Fruit fly (Drosophila melanogaster): ENCODE data around the gene CG43348.

The CG43348 gene

dm6 chr2L:1185642-1186497 lies 13.3 kb upstream of the CG43348 start, which contains the start of gene CG5001 (continued):
- TF ChIP-seq CG2116 (GFP tag; optimal IDR thresholded peaks at IDR 0.05) = peak; percentile 8
- peak; percentile 86 for TF ChIP-seq Taf1 (GFP tag; IDR thresholded peaks at IDR 0.05)
- TF ChIP-seq CG6272 (GFP tag; IDR thresholded peaks at IDR 0.05) = peak; percentile 65
- TF ChIP-seq CG9797 (GFP tag; optimal IDR thresholded peaks at IDR 0.05) = no peak
- peak; percentile 57 for TF ChIP-seq CG31365 (tag; optimal IDR thresholded peaks at IDR 0.05)
- TF ChIP-seq CG7786 (GFP tag; optimal IDR thresholded peaks at IDR 0.05) = peak; percentile 53
- TF ChIP-seq CG18011 (GFP tag; optimal IDR thresholded peaks at IDR 0.05) = peak; percentile 57
- no peak for TF ChIP-seq CG3065 (GFP tag; optimal IDR thresholded peaks at IDR 0.05)
- TF ChIP-seq sna (GFP tag; IDR thresholded peaks at IDR 0.05; ENCODE audit: partially characterized antibody) = peak; percentile 32; the same call in 1 of the 2 replicates
- TF ChIP-seq otp (GFP tag; IDR thresholded peaks at IDR 0.05) = peak; percentile 76
- peak; percentile 29 for TF ChIP-seq trh (GFP tag; optimal IDR thresholded peaks at IDR 0.05)
- no peak for TF ChIP-seq CG3407 (GFP tag; optimal IDR thresholded peaks at IDR 0.05)
- peak; percentile 48 for TF ChIP-seq maf-S (GFP tag; optimal IDR thresholded peaks at IDR 0.05)
- no peak for TF ChIP-seq ab (GFP tag; optimal IDR thresholded peaks at IDR 0.05)
- peak; percentile 47 for TF ChIP-seq CG6654 (GFP tag; optimal IDR thresholded peaks at IDR 0.05)
- TF ChIP-seq dysf (GFP tag; IDR thresholded peaks at IDR 0.05) = peak; percentile 91
- TF ChIP-seq Sox102F (GFP tag; optimal IDR thresholded peaks at IDR 0.05) = peak; percentile 92
- peak; percentile 61 for TF ChIP-seq seq (GFP tag; IDR thresholded peaks at IDR 0.05)
- TF ChIP-seq CG1233 (GFP tag; optimal IDR thresholded peaks at IDR 0.05) = peak; percentile 77
- TF ChIP-seq CG14667 (GFP tag; IDR thresholded peaks at IDR 0.05) = peak; percentile 78
- peak; percentile 28 for TF ChIP-seq Bdp1 (GFP tag; optimal IDR thresholded peaks at IDR 0.05)
- peak; percentile 81 for TF ChIP-seq CG12659 (GFP tag; optimal IDR thresholded peaks at IDR 0.05)
- peak; percentile 59; the same call in 1 of the 2 replicates for TF ChIP-seq CG11085 (GFP tag; IDR thresholded peaks at IDR 0.05)
- TF ChIP-seq crp (GFP tag; optimal IDR thresholded peaks at IDR 0.05) = peak in 1 of 2 experiments; percentile 30
- peak; percentile 74 for TF ChIP-seq esg (GFP tag; conservative IDR thresholded peaks at IDR 0.05)
- peak; percentile 66 for TF ChIP-seq mam (GFP tag; optimal IDR thresholded peaks at IDR 0.05)
- peak; percentile 34 for TF ChIP-seq Ets97D (GFP tag; optimal IDR thresholded peaks at IDR 0.05)
- TF ChIP-seq jigr1 (GFP tag; IDR thresholded peaks at IDR 0.05) = no peak
- TF ChIP-seq ato (GFP tag; IDR thresholded peaks at IDR 0.05; ENCODE audit: partially characterized antibody) = no peak
- no peak for TF ChIP-seq usp (GFP tag; optimal IDR thresholded peaks at IDR 0.05)
- peak; percentile 39 for TF ChIP-seq ash1 (GFP tag; optimal IDR thresholded peaks at IDR 0.05)
- peak; percentile 73 for TF ChIP-seq Spps (tag; optimal IDR thresholded peaks at IDR 0.05)
- TF ChIP-seq toy (GFP tag; IDR thresholded peaks at IDR 0.05) = peak; percentile 72
- peak; percentile 88 for TF ChIP-seq Deaf1 (tag; optimal IDR thresholded peaks at IDR 0.05)
- TF ChIP-seq CG30431 (GFP tag; optimal IDR thresholded peaks at IDR 0.05) = peak; percentile 39
- TF ChIP-seq Hmr (GFP tag; optimal IDR thresholded peaks at IDR 0.05) = peak; percentile 78
- TF ChIP-seq CG6791 (GFP tag; IDR thresholded peaks at IDR 0.05; ENCODE audit: partially characterized antibody) = no peak
- peak; percentile 88 for TF ChIP-seq gcm (GFP tag; optimal IDR thresholded peaks at IDR 0.05)
- peak; percentile 96 for TF ChIP-seq vvl (GFP tag; IDR thresholded peaks at IDR 0.05)
- peak; percentile 59 for TF ChIP-seq Camta (GFP tag; optimal IDR thresholded peaks at IDR 0.05)
- TF ChIP-seq Lhr (GFP tag; optimal IDR thresholded peaks at IDR 0.05) = peak; percentile 19
- TF ChIP-seq Xrp1 (GFP tag; IDR thresholded peaks at IDR 0.05) = peak; percentile 93
- no peak for TF ChIP-seq fd102C (GFP tag; optimal IDR thresholded peaks at IDR 0.05)
- TF ChIP-seq CG6765 (GFP tag; optimal IDR thresholded peaks at IDR 0.05) = peak; percentile 80
- peak; percentile 56 for TF ChIP-seq Side (GFP tag; optimal IDR thresholded peaks at IDR 0.05)
- TF ChIP-seq CG32532 (GFP tag; IDR thresholded peaks at IDR 0.05) = peak; percentile 95
- TF ChIP-seq onecut (GFP tag; IDR thresholded peaks at IDR 0.05) = peak; percentile 76
- peak; percentile 58 for TF ChIP-seq jumu (GFP tag; optimal IDR thresholded peaks at IDR 0.05)
- no peak for TF ChIP-seq CG17186 (GFP tag; optimal IDR thresholded peaks at IDR 0.05)

All from whole organism, embryonic.